Worm (Caenorhabditis elegans) whole organism, young adult: ENCODE measurements around the gene Y65A5A.2.
"Not testable (repeated sequence)": the region's sequence is repeated elsewhere in the genome, so short reads cannot be mapped to it uniquely, and the experiment has no call there.

Experiments
- B0019.2 ChIP-seq: fragments of 200-800 bp; sonication (Bioruptor generic); conservative IDR thresholded peaks from 2 replicates; pipeline ENCODE4 v1.3.6; 2022; ENCODE audit warnings: missing genetic modification reagents, missing genetic modification characterization, missing compliant biosample characterization
- C17E4.6 ChIP-seq: fragments of 200-800 bp; sonication (Bioruptor generic); IDR thresholded peaks from 2 replicates; pipeline ENCODE4 v1.3.6; 2022; ENCODE audit warnings: missing genetic modification reagents, missing genetic modification characterization, missing compliant biosample characterization
- F57C9.4 ChIP-seq: sonication (generic microtip); optimal IDR thresholded peaks from 2 replicates; lab custom pipeline; 2017; ENCODE audit warnings: mild to moderate bottlenecking, missing genetic modification characterization, missing compliant biosample characterization
- Y53F4B.3 ChIP-seq: fragments of 200-800 bp; sonication (Bioruptor generic); IDR thresholded peaks from 2 replicates; pipeline ENCODE4 v1.3.6; 2022; ENCODE audit warnings: missing genetic modification reagents, missing genetic modification characterization, missing compliant biosample characterization
- Y67H2A.10 ChIP-seq: fragments of 200-800 bp; sonication (Bioruptor generic); conservative IDR thresholded peaks from 2 replicates; pipeline ENCODE4 v1.3.6; 2022; ENCODE audit warnings: missing genetic modification reagents, missing genetic modification characterization, missing compliant biosample characterization
- Y79H2A.3 ChIP-seq: fragments of 200-800 bp; sonication (Bioruptor generic); conservative IDR thresholded peaks from 2 replicates; pipeline ENCODE4 v1.3.6; 2022; ENCODE audit warnings: missing genetic modification reagents, missing genetic modification characterization, missing compliant biosample characterization
- Y95B8A.8 ChIP-seq: fragments of 200-800 bp; sonication (Bioruptor generic); IDR thresholded peaks from 2 replicates; pipeline ENCODE4 v1.3.6; 2022; ENCODE audit warnings: missing genetic modification reagents, missing genetic modification characterization, missing compliant biosample characterization
- aptf-2 ChIP-seq: fragments of 200-800 bp; sonication (Bioruptor generic); conservative IDR thresholded peaks from 2 replicates; pipeline ENCODE4 v1.3.6; 2022; ENCODE audit warnings: missing genetic modification reagents, missing genetic modification characterization, missing compliant biosample characterization
- aptf-3 ChIP-seq: fragments of 200-800 bp; sonication (Bioruptor generic); IDR thresholded peaks from 2 replicates; pipeline ENCODE4 v1.3.6; 2022; ENCODE audit warnings: missing genetic modification characterization, missing compliant biosample characterization
- athp-1 ChIP-seq: sonication (generic microtip); optimal IDR thresholded peaks from 2 replicates; lab custom pipeline; 2017; ENCODE audit warnings: mild to moderate bottlenecking, missing genetic modification characterization, missing compliant biosample characterization
- attf-6 ChIP-seq: fragments of 200-800 bp; sonication (Bioruptor generic); IDR thresholded peaks from 2 replicates; pipeline ENCODE4 v1.3.6; 2022; ENCODE audit warnings: missing genetic modification reagents, missing genetic modification characterization, missing compliant biosample characterization
- cebp-1 ChIP-seq, 2 experiments: fragments of 200-800 bp in 1 of 2; sonication (Bioruptor generic) in 1 of 2; sonication (generic microtip) in 1 of 2; IDR thresholded peaks in 1 of 2; optimal IDR thresholded peaks in 1 of 2; 2 replicates each; pipeline versions ENCODE4 v1.3.6 to Lab custom; 2017 to 2022; ENCODE audit warnings: missing compliant biosample characterization in 2 of 2, missing genetic modification characterization in 2 of 2, mild to moderate bottlenecking in 1 of 2, missing genetic modification reagents in 1 of 2, moderate library complexity in 1 of 2
- cebp-2 ChIP-seq: fragments of 200-800 bp; sonication (Bioruptor generic); IDR thresholded peaks from 2 replicates; pipeline ENCODE4 v1.3.6; 2022; ENCODE audit warnings: missing genetic modification characterization, missing compliant biosample characterization
- ceh-58 ChIP-seq: fragments of 200-800 bp; sonication (Bioruptor generic); IDR thresholded peaks from 2 replicates; pipeline ENCODE4 v1.3.6; 2022; ENCODE audit warnings: missing genetic modification characterization, missing compliant biosample characterization
- dox-1 ChIP-seq: fragments of 200-800 bp; sonication (Bioruptor generic); IDR thresholded peaks from 2 replicates; pipeline ENCODE4 v1.3.6; 2022; ENCODE audit warnings: missing genetic modification reagents, missing genetic modification characterization, missing compliant biosample characterization
- egrh-3 ChIP-seq: fragments of 200-800 bp; sonication (Bioruptor generic); IDR thresholded peaks from 2 replicates; pipeline ENCODE4 v1.3.6; 2022; ENCODE audit warnings: missing genetic modification reagents, missing genetic modification characterization, missing compliant biosample characterization
- fkh-3 ChIP-seq: sonication (generic microtip); optimal IDR thresholded peaks from 2 replicates; lab custom pipeline; 2016; ENCODE audit warnings: mild to moderate bottlenecking, missing genetic modification characterization, missing compliant biosample characterization
- hsf-1 ChIP-seq: fragments of 200-800 bp; sonication (Bioruptor generic); IDR thresholded peaks from 2 replicates; pipeline ENCODE4 v1.3.6; 2022; ENCODE audit warnings: missing genetic modification reagents, missing genetic modification characterization, missing compliant biosample characterization
- mel-28 ChIP-seq: sonication (generic microtip); optimal IDR thresholded peaks from 2 replicates; lab custom pipeline; 2016; ENCODE audit warnings: borderline replicate concordance, mild to moderate bottlenecking, missing genetic modification characterization, missing compliant biosample characterization
- nfya-2 ChIP-seq: fragments of 200-800 bp; sonication (Bioruptor generic); IDR thresholded peaks from 2 replicates; pipeline ENCODE4 v1.3.6; 2022; ENCODE audit warnings: missing genetic modification reagents, missing genetic modification characterization, missing compliant biosample characterization
- nhr-179 ChIP-seq: sonication (generic microtip); optimal IDR thresholded peaks from 2 replicates; lab custom pipeline; 2016; ENCODE audit warnings: mild to moderate bottlenecking, missing genetic modification characterization, missing compliant biosample characterization
- repo-1 ChIP-seq: sonication (generic microtip); optimal IDR thresholded peaks from 2 replicates; lab custom pipeline; 2017; ENCODE audit warnings: mild to moderate bottlenecking, missing genetic modification characterization, missing compliant biosample characterization
- sdz-38 ChIP-seq: sonication (generic microtip); optimal IDR thresholded peaks from 2 replicates; lab custom pipeline; 2016; ENCODE audit warnings: missing genotype, missing genetic modification characterization, missing compliant biosample characterization
- snpc-3.4 ChIP-seq: sonication (generic microtip); optimal IDR thresholded peaks from 2 replicates; lab custom pipeline; 2017; ENCODE audit warnings: missing genetic modification characterization, mild to moderate bottlenecking, missing compliant biosample characterization, antibody characterized with exemption, moderate library complexity, missing genotype, missing genetic modification reagents
- snpc-4 ChIP-seq, 5 experiments: fragments of 150-350 bp in 1 of 5; sonication (generic microtip) in 4 of 5; optimal IDR thresholded peaks; 2 replicates each; lab custom pipeline; 2014 to 2018; ENCODE audit warnings: missing genetic modification characterization in 5 of 5, missing biosample characterization in 3 of 5, antibody characterized with exemption in 2 of 5, mild to moderate bottlenecking in 2 of 5, missing compliant biosample characterization in 2 of 5, missing genotype in 2 of 5, moderate library complexity in 2 of 5, missing genetic modification reagents in 1 of 5
- somi-1 ChIP-seq: fragments of 200-800 bp; sonication (Bioruptor generic); optimal IDR thresholded peaks from 2 replicates; lab custom pipeline; 2018; ENCODE audit warnings: mild to moderate bottlenecking, missing genetic modification characterization, missing compliant biosample characterization
- sptf-2 ChIP-seq: fragments of 200-800 bp; sonication (Bioruptor generic); optimal IDR thresholded peaks from 2 replicates; lab custom pipeline; 2018; ENCODE audit warnings: mild to moderate bottlenecking, missing genetic modification characterization, missing compliant biosample characterization
- tbx-9 ChIP-seq: sonication (generic microtip); optimal IDR thresholded peaks from 2 replicates; lab custom pipeline; 2016; ENCODE audit warnings: borderline replicate concordance, missing genetic modification characterization, inconsistent platforms, missing compliant biosample characterization
- unc-62 ChIP-seq: fragments of 150-350 bp; optimal IDR thresholded peaks from 2 replicates; lab custom pipeline; 2014; ENCODE audit warnings: missing biosample characterization, missing genetic modification reagents, missing genetic modification characterization
- zfh-2 ChIP-seq: fragments of 200-800 bp; sonication (Bioruptor generic); conservative IDR thresholded peaks from 2 replicates; pipeline ENCODE4 v1.3.6; 2022; ENCODE audit warnings: missing genetic modification reagents, missing genetic modification characterization, missing compliant biosample characterization

Y65A5A.2 gene

DNA sequence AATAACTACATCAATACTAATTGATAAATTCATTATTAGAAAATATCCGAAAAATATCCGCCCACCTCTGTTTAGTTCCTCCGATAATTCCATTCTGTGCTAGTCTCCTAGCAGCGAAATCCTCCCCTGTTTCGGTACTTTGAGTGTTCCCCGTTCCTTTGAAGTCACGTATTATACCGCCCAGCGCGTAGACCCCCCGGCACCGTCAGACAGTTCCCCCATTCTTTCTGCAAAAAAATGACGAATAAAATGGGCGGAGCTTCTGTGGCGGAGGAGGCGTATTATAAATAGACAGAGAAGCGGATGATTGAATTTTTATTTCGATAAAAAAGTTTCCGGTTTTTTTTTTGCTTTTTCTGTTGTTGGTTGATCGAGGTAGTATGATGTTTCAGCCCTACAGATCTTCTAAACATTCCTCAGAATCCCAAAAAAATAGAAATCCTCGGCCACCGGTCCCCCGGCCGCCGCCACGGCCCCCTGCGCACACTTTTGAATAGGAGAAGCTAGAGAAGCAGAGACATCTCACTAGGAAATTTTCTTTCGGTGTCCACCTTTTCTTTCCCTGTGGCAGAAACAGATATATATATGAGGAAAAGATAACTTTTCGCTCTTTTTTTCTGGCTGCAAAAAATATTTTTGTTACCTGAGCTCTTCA, 10.2 kb downstream of the Y65A5A.2 start:
- TF ChIP-seq nhr-179 (tag; lab: Kevin White, UChicago) (no peak), zfh-2 (peak; percentile 49), unc-62 (GFP tag; lab: Kevin White, UChicago) (no peak)

DNA sequence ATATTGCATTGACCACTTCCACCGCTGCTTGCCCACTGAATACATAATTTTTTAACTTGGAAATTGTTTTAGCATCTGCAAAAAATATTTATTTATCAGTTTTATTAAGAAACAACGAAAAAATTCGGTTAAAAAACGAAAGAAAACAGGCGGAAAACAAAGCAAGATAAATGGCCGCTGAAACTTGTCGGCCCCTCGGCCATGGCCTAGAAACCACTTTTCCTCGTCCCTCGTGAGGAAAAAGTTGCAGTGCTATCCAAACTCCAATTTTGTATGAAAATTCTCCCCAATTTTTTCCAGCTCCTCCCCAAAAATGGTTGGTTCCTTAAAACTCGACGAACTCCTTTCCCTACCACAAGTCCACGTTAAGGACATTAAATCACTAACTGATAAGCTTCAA, 12.5 kb downstream of the Y65A5A.2 start, which contains the start of gene Y10G11A.1:
Gene Y10G11A.1 (plus strand): TSS at position 301 of the 400 bp plus-strand sequence.
- TF ChIP-seq fkh-3 (tag; lab: Kevin White, UChicago); unc-62 (GFP tag; lab: Kevin White, UChicago); aptf-3 (GFP tag; lab: Robert Waterston, UW): not testable (repeated sequence)

DNA sequence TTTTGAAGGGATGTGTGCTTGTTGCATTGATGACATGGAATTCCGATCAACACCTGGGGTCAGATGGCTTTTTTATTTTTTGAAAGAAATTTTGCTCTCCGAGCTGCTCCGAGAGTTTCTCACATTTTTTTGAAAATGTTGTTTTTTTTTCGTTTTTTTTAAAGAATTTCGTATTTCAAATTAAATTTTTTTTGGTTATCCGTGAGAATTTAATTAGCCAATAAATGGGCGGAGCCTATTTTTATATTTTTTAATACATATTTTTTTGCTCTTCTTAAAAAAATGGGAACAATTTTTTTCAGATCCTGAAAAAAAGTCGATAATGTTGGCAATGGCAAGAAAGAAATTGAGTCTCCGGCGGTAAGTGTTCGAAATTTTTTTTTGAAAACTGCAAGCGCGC, 20.1 kb downstream of the Y65A5A.2 start, which contains the start of gene dlc-3:
Gene dlc-3 (plus strand): TSS at position 301 of the 400 bp plus-strand sequence.
- TF ChIP-seq nfya-2 (GFP tag; lab: Robert Waterston, UW): no peak
- TF ChIP-seq dox-1 (GFP tag; lab: Robert Waterston, UW): no peak
- no peak for TF ChIP-seq athp-1 (tag; lab: Kevin White, UChicago)
- no peak for TF ChIP-seq snpc-4 (GFP tag; optimal IDR thresholded peaks at IDR 0.05; lab: Kevin White, UChicago)
- TF ChIP-seq snpc-4 (tag; optimal IDR thresholded peaks at IDR 0.05; lab: Kevin White, UChicago): no peak
- no peak for TF ChIP-seq somi-1 (GFP tag; lab: Kevin White, UChicago)
- no peak for TF ChIP-seq F57C9.4 (tag; lab: Kevin White, UChicago)
- TF ChIP-seq sdz-38 (tag; lab: Kevin White, UChicago): no peak
- TF ChIP-seq tbx-9 (tag; lab: Kevin White, UChicago): no peak
- TF ChIP-seq repo-1 (tag; lab: Kevin White, UChicago): no peak
- TF ChIP-seq Y95B8A.8 (GFP tag; lab: Robert Waterston, UW): no peak
- no peak for TF ChIP-seq snpc-3.4 (tag; lab: Kevin White, UChicago)
- TF ChIP-seq sptf-2 (GFP tag; lab: Kevin White, UChicago): no peak
- TF ChIP-seq, all 124 proteins: peak for 0

DNA sequence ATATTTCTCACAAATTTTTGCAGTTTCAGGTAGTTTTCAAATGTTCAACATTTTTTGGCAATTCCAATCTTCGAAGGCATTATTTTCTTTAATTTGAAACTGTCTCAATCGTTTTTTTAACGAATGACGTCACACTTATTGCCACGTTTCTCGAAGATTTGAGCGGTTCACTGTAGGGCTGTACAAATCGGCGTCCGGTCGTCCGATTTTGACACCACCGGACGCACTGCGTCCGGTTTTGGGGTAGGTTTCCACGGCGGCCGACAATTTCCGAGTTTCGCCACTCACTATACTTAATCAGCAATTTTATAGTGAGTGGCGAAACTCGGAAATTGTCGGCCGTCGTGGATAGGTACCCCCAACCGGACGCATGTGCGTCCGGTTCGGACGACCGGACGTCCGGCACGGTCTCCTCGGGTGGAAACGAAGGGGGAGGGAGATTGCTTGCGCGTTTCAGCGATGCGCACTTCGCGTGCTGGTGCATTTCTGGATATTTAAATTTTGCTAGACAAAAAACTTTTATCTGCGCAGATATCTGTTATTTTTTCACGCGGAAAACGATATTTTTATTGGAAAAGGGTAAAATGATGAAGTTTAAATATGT, 28.7 kb downstream of the Y65A5A.2 start:
- peak; percentile 90 for TF ChIP-seq attf-6
- TF ChIP-seq snpc-4 (GFP tag; optimal IDR thresholded peaks at IDR 0.05; lab: Kevin White, UChicago): not testable (repeated sequence)
- TF ChIP-seq snpc-4 (tag; optimal IDR thresholded peaks at IDR 0.05; lab: Kevin White, UChicago): peak in 2 of 4 experiments; percentile 76 to 94

DNA sequence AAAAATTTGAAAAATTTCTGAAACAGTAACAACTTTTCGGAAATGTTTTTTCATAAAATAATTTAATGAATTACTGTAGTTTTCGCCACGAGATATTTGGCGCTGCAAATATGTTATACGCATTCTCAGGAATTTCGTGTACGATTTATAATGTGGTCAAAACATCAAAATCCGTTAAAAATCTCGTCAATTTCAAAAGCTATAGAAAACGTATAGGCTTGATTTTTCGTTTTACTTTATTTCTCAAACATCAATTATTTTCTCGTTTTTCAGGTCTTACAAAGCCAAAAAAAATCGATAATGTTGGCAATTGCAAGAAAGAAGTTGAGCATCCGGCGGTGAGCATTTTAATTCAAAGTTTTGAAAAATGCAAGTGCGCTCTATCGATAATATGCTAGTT, 31.1 kb downstream of the Y65A5A.2 start, which contains the start of gene dlc-4:
Gene dlc-4 (plus strand): TSS at position 301 of the 400 bp plus-strand sequence.
- TF ChIP-seq mel-28 (tag; lab: Kevin White, UChicago) (no peak), aptf-2 (no peak), attf-6 (peak; percentile 68; the same call in 1 of the 2 replicates)

DNA sequence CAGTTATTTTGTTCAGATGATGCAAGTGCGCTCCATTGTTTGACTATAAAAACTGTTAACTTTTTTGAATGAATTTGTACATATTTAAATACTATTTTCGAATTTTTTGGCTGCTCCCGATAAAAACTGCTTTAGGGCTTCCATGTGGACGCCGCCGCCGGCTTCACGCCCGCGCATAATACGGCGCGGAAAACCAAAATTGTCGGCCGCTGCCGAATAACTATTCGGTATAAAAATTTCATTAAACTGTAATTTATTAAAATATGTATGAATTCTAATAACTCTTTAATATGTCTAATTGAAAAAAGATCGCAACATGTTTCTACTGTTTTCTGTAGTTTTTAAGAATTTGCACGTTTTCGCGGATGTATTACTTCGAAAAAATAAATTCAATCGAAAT, 34.8 kb downstream of the Y65A5A.2 start:
- TF ChIP-seq attf-6 (0 out of 2 replicates have a peak, but pooled peaks have one; percentile 30), snpc-4 (GFP tag; optimal IDR thresholded peaks at IDR 0.05; lab: Kevin White, UChicago) (no peak), snpc-4 (tag; optimal IDR thresholded peaks at IDR 0.05; lab: Kevin White, UChicago) (peak in 1 of 4 experiments; percentile 63), C17E4.6 (GFP tag; lab: Robert Waterston, UW) (no peak)

DNA sequence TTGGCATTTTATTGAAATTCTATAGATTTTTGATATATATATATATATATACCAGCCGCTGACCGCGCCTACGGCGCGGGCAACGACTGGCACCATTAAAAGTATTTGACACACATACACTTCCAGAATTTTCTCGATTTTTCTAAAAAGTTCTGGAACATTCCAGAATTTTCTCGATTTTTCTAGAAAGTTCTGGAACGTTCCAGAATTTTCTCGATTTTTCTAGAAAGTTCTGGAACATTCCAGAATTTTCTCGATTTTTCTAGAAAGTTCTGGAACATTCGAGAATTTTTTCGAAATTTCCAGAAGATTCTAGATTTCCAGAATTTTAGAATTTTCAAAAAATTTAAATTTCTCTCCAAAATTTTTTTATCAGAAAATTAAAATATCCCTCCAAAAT, 46.5 kb downstream of the Y65A5A.2 start:
- TF ChIP-seq nfya-2 (GFP tag; lab: Robert Waterston, UW): peak; percentile 97
- peak; percentile 97 for TF ChIP-seq Y53F4B.3
- peak; percentile 95; the same call in 1 of the 2 replicates for TF ChIP-seq cebp-2
- peak; percentile 96 for TF ChIP-seq B0019.2 (GFP tag; lab: Robert Waterston, UW)
- TF ChIP-seq ceh-58 (GFP tag; lab: Robert Waterston, UW): peak; percentile 100
- TF ChIP-seq attf-6: peak; percentile 98
- peak; percentile 84; the same call in 1 of the 2 replicates for TF ChIP-seq Y67H2A.10 (GFP tag; lab: Robert Waterston, UW)
- TF ChIP-seq egrh-3 (GFP tag; lab: Robert Waterston, UW): peak; percentile 65
- peak; percentile 79 for TF ChIP-seq cebp-1 (GFP tag; IDR thresholded peaks at IDR 0.05; lab: Robert Waterston, UW)
- not testable (repeated sequence) for TF ChIP-seq cebp-1 (tag; optimal IDR thresholded peaks at IDR 0.05; lab: Kevin White, UChicago)
- peak; percentile 98 for TF ChIP-seq Y95B8A.8 (GFP tag; lab: Robert Waterston, UW)
- peak; percentile 98 for TF ChIP-seq Y79H2A.3
- TF ChIP-seq hsf-1 (GFP tag; lab: Robert Waterston, UW): peak; percentile 100
- TF ChIP-seq, all 124 proteins: peak for 12; not testable (repeated sequence) for 112
